Fruit fly (Drosophila melanogaster): Measurements from ENCODE around the gene CG13460.

DNA sequence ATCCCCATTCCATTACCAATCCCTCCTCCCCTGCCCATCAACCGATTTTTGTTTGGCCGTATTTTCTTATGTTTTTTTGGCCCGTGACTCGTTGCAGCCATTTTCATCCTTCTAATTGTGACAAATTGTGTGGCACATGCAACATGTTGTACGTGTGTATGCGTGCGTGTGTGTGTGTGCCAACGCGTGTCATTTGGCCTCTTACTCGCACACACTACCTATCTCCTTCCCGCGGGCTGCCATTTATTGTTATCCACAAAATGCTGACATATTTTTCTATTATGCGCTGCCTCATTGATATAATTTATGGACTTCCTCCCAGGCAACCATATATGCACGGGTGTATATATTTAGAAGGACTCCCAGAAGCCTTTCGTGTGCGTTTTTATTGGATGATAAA, 29.7 kb downstream of the CG13460 start:
- TF ChIP-seq CG4496 (GFP tag; IDR thresholded peaks at IDR 0.05) (no peak), CG14655 (GFP tag; optimal IDR thresholded peaks at IDR 0.05) (no peak), CG12605 (GFP tag; IDR thresholded peaks at IDR 0.05) (no peak), gl (tag; optimal IDR thresholded peaks at IDR 0.05) (no peak), CG8301 (tag; optimal IDR thresholded peaks at IDR 0.05) (no peak), fd96Ca (GFP tag; IDR thresholded peaks at IDR 0.05) (no peak), rn (GFP tag; IDR thresholded peaks at IDR 0.05) (no peak), CG8159 (tag; optimal IDR thresholded peaks at IDR 0.05) (no peak), CG17806 (tag; optimal IDR thresholded peaks at IDR 0.05) (no peak)

Data from whole organism, pupa.